Worm (Caenorhabditis elegans): ENCODE measurements around the gene str-106.

DNA sequence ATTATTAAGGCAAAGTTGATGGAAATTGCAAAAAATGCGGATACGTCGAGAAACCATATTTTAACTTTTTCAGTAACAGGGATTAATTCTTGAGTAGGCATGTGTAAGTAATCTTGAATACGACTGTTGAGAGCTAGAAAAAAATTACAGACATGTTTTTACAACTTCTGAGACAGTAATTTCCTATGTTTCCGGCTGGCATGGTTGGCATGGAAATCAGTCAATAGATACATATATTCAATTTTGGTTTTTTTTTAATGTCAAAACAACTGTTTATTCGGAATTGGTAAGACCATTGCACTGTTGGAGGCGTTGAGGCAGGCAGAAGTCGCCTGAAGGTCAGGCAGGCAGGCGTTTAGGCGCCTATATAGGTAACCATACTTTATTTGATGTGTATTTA lies 27.1 kb upstream of the str-106 start, which contains the start of gene str-254:
- no peak for TF ChIP-seq T22C8.4 (GFP tag; IDR thresholded peaks at IDR 0.05)
- TF ChIP-seq flt-1 (GFP tag; IDR thresholded peaks at IDR 0.05): no peak
- no peak for TF ChIP-seq klf-2 (GFP tag; conservative IDR thresholded peaks at IDR 0.05)
- TF ChIP-seq med-1 (GFP tag; optimal IDR thresholded peaks at IDR 0.05; ENCODE audit: insufficient read depth): no peak
- TF ChIP-seq ztf-23 (GFP tag; IDR thresholded peaks at IDR 0.05): no peak
- no peak for TF ChIP-seq tab-1 (GFP tag; IDR thresholded peaks at IDR 0.05)
- no peak for TF ChIP-seq ztf-29 (GFP tag; IDR thresholded peaks at IDR 0.05)

Measured in whole organism, midembryonic.